Worm (Caenorhabditis elegans) whole organism, young adult: ENCODE measurements around the gene Y41E3.8.
A peak's percentile ranks its signal among the peaks of the same experiment; 100 is the strongest.

Experiments used
- F33H1.4 ChIP-seq: fragments of 200-800 bp; sonication (Bioruptor generic); IDR thresholded peaks from 2 replicates; pipeline ENCODE4 v1.3.6; 2022; ENCODE audit warnings: missing genetic modification reagents, missing genetic modification characterization, missing compliant biosample characterization
- T26A5.8 ChIP-seq: sonication (generic microtip); optimal IDR thresholded peaks from 2 replicates; lab custom pipeline; 2016; ENCODE audit warnings: missing genetic modification characterization, missing compliant biosample characterization
- Y56A3A.18 ChIP-seq: fragments of 200-800 bp; sonication (Bioruptor generic); IDR thresholded peaks from 2 replicates; pipeline ENCODE4 v1.3.6; 2022; ENCODE audit warnings: missing genetic modification reagents, missing genetic modification characterization, missing compliant biosample characterization
- Y95B8A.8 ChIP-seq: fragments of 200-800 bp; sonication (Bioruptor generic); IDR thresholded peaks from 2 replicates; pipeline ENCODE4 v1.3.6; 2022; ENCODE audit warnings: missing genetic modification reagents, missing genetic modification characterization, missing compliant biosample characterization
- akir-1 ChIP-seq: fragments of 200-800 bp; sonication (Bioruptor generic); optimal IDR thresholded peaks from 2 replicates; lab custom pipeline; 2018; ENCODE audit warnings: mild to moderate bottlenecking, missing genetic modification characterization, moderate library complexity, missing compliant biosample characterization
- attf-5 ChIP-seq: fragments of 200-800 bp; sonication (Bioruptor generic); optimal IDR thresholded peaks from 2 replicates; lab custom pipeline; 2018; ENCODE audit warnings: mild to moderate bottlenecking, missing genetic modification characterization, missing compliant biosample characterization
- attf-6 ChIP-seq: fragments of 200-800 bp; sonication (Bioruptor generic); IDR thresholded peaks from 2 replicates; pipeline ENCODE4 v1.3.6; 2022; ENCODE audit warnings: missing genetic modification reagents, missing genetic modification characterization, missing compliant biosample characterization
- bed-1 ChIP-seq: fragments of 200-800 bp; sonication (Bioruptor generic); IDR thresholded peaks from 2 replicates; pipeline ENCODE4 v1.3.6; 2022; ENCODE audit warnings: missing genetic modification reagents, missing genetic modification characterization, missing compliant biosample characterization
- ccch-3 ChIP-seq: fragments of 200-800 bp; sonication (Bioruptor generic); optimal IDR thresholded peaks from 2 replicates; lab custom pipeline; 2018; ENCODE audit warnings: mild to moderate bottlenecking, missing genetic modification characterization, missing compliant biosample characterization
- cebp-2 ChIP-seq: fragments of 200-800 bp; sonication (Bioruptor generic); IDR thresholded peaks from 2 replicates; pipeline ENCODE4 v1.3.6; 2022; ENCODE audit warnings: missing genetic modification characterization, missing compliant biosample characterization
- ceh-100 ChIP-seq: fragments of 200-800 bp; sonication (Bioruptor generic); IDR thresholded peaks from 2 replicates; pipeline ENCODE4 v1.3.6; 2022; ENCODE audit warnings: missing genetic modification reagents, missing genetic modification characterization, missing compliant biosample characterization
- ceh-79 ChIP-seq: sonication (generic microtip); optimal IDR thresholded peaks from 2 replicates; lab custom pipeline; 2017; ENCODE audit warnings: mild to moderate bottlenecking, missing genetic modification characterization, missing compliant biosample characterization
- chd-7 ChIP-seq: sonication (generic microtip); optimal IDR thresholded peaks from 2 replicates; lab custom pipeline; 2016; ENCODE audit warnings: mild to moderate bottlenecking, missing genetic modification characterization, moderate library complexity, missing compliant biosample characterization
- egrh-3 ChIP-seq: fragments of 200-800 bp; sonication (Bioruptor generic); IDR thresholded peaks from 2 replicates; pipeline ENCODE4 v1.3.6; 2022; ENCODE audit warnings: missing genetic modification reagents, missing genetic modification characterization, missing compliant biosample characterization
- ekl-4 ChIP-seq: fragments of 200-800 bp; sonication (Bioruptor generic); IDR thresholded peaks from 2 replicates; pipeline ENCODE4 v1.3.6; 2022; ENCODE audit warnings: missing genetic modification reagents, missing genetic modification characterization, missing compliant biosample characterization
- fkh-3 ChIP-seq: sonication (generic microtip); optimal IDR thresholded peaks from 2 replicates; lab custom pipeline; 2016; ENCODE audit warnings: mild to moderate bottlenecking, missing genetic modification characterization, missing compliant biosample characterization
- him-1 ChIP-seq: sonication (generic microtip); optimal IDR thresholded peaks from 2 replicates; lab custom pipeline; 2016; ENCODE audit warnings: missing genotype, missing genetic modification reagents, missing genetic modification characterization, missing compliant biosample characterization
- hlh-12 ChIP-seq: sonication (generic microtip); optimal IDR thresholded peaks from 2 replicates; lab custom pipeline; 2016; ENCODE audit warnings: missing genetic modification characterization, missing compliant biosample characterization
- hmg-1.2 ChIP-seq: fragments of 200-800 bp; sonication (Bioruptor generic); IDR thresholded peaks from 2 replicates; pipeline ENCODE4 v1.3.6; 2022; ENCODE audit warnings: missing genetic modification reagents, missing genetic modification characterization, missing compliant biosample characterization
- hsf-1 ChIP-seq: fragments of 200-800 bp; sonication (Bioruptor generic); IDR thresholded peaks from 2 replicates; pipeline ENCODE4 v1.3.6; 2022; ENCODE audit warnings: missing genetic modification reagents, missing genetic modification characterization, missing compliant biosample characterization
- lin-26 ChIP-seq: fragments of 200-800 bp; sonication (Bioruptor generic); IDR thresholded peaks from 2 replicates; pipeline ENCODE4 v1.3.6; 2022; ENCODE audit warnings: missing genetic modification reagents, missing genetic modification characterization, missing compliant biosample characterization
- lin-40 ChIP-seq: sonication (generic microtip); optimal IDR thresholded peaks from 2 replicates; lab custom pipeline; 2016; ENCODE audit warnings: missing genetic modification characterization, mild to moderate bottlenecking, missing compliant biosample characterization, missing genotype, missing genetic modification reagents
- lin-54 ChIP-seq: fragments of 200-800 bp; sonication (Bioruptor generic); optimal IDR thresholded peaks from 2 replicates; lab custom pipeline; 2018; ENCODE audit warnings: mild to moderate bottlenecking, missing genetic modification characterization, missing compliant biosample characterization
- lir-1 ChIP-seq: fragments of 200-800 bp; sonication (Bioruptor generic); conservative IDR thresholded peaks from 2 replicates; pipeline ENCODE4 v1.3.6; 2022; ENCODE audit warnings: missing genetic modification reagents, missing genetic modification characterization, missing compliant biosample characterization
- lsl-1 ChIP-seq: fragments of 200-800 bp; sonication (Bioruptor generic); optimal IDR thresholded peaks from 2 replicates; lab custom pipeline; 2018; ENCODE audit warnings: mild to moderate bottlenecking, missing genetic modification characterization, moderate library complexity, missing compliant biosample characterization
- lsy-27 ChIP-seq: sonication (generic microtip); optimal IDR thresholded peaks from 2 replicates; lab custom pipeline; 2017; ENCODE audit warnings: missing genetic modification characterization, mild to moderate bottlenecking, missing compliant biosample characterization, antibody characterized with exemption, missing genotype, borderline replicate concordance; ENCODE audit not compliant: insufficient read depth
- madf-3 ChIP-seq: fragments of 200-800 bp; sonication (Bioruptor generic); IDR thresholded peaks from 2 replicates; pipeline ENCODE4 v1.3.6; 2022; ENCODE audit warnings: missing genetic modification reagents, missing genetic modification characterization, missing compliant biosample characterization
- madf-6 ChIP-seq: fragments of 200-800 bp; sonication (Bioruptor generic); IDR thresholded peaks from 2 replicates; pipeline ENCODE4 v1.3.6; 2022; ENCODE audit warnings: missing genetic modification reagents, missing genetic modification characterization, missing compliant biosample characterization
- mcd-1 ChIP-seq: fragments of 200-800 bp; sonication (Bioruptor generic); IDR thresholded peaks from 2 replicates; pipeline ENCODE4 v1.3.6; 2022; ENCODE audit warnings: missing genetic modification reagents, missing genetic modification characterization, missing compliant biosample characterization
- nhr-120 ChIP-seq: fragments of 200-800 bp; sonication (Bioruptor generic); IDR thresholded peaks from 2 replicates; pipeline ENCODE4 v1.3.6; 2022; ENCODE audit warnings: missing genetic modification characterization, missing compliant biosample characterization
- pbrm-1 ChIP-seq: fragments of 200-800 bp; sonication (Bioruptor generic); IDR thresholded peaks from 2 replicates; pipeline ENCODE4 v1.3.6; 2022; ENCODE audit warnings: missing genetic modification reagents, missing genetic modification characterization, missing compliant biosample characterization
- rec-8 ChIP-seq, 2 experiments: sonication (generic microtip); optimal IDR thresholded peaks; 2 replicates each; lab custom pipeline; 2016; ENCODE audit warnings: mild to moderate bottlenecking in 2 of 2, missing genetic modification characterization in 2 of 2, missing genetic modification reagents in 2 of 2, missing genotype in 2 of 2, missing biosample characterization in 1 of 2, missing compliant biosample characterization in 1 of 2, moderate library complexity in 1 of 2
- repo-1 ChIP-seq: sonication (generic microtip); optimal IDR thresholded peaks from 2 replicates; lab custom pipeline; 2017; ENCODE audit warnings: mild to moderate bottlenecking, missing genetic modification characterization, missing compliant biosample characterization
- sea-2 ChIP-seq: fragments of 200-800 bp; sonication (Bioruptor generic); IDR thresholded peaks from 2 replicates; pipeline ENCODE4 v1.3.6; 2022; ENCODE audit warnings: missing genetic modification characterization, missing compliant biosample characterization
- snpc-1.1 ChIP-seq: sonication (generic microtip); optimal IDR thresholded peaks from 2 replicates; lab custom pipeline; 2017; ENCODE audit warnings: missing genetic modification characterization, mild to moderate bottlenecking, missing compliant biosample characterization, antibody characterized with exemption, moderate library complexity, missing genotype, missing genetic modification reagents; ENCODE audit not compliant: insufficient read depth
- snpc-3.4 ChIP-seq: sonication (generic microtip); optimal IDR thresholded peaks from 2 replicates; lab custom pipeline; 2017; ENCODE audit warnings: missing genetic modification characterization, mild to moderate bottlenecking, missing compliant biosample characterization, antibody characterized with exemption, moderate library complexity, missing genotype, missing genetic modification reagents
- snpc-4 ChIP-seq, 5 experiments: fragments of 150-350 bp in 1 of 5; sonication (generic microtip) in 4 of 5; optimal IDR thresholded peaks; 2 replicates each; lab custom pipeline; 2014 to 2018; ENCODE audit warnings: missing genetic modification characterization in 5 of 5, missing biosample characterization in 3 of 5, antibody characterized with exemption in 2 of 5, mild to moderate bottlenecking in 2 of 5, missing compliant biosample characterization in 2 of 5, missing genotype in 2 of 5, moderate library complexity in 2 of 5, missing genetic modification reagents in 1 of 5
- zfh-2 ChIP-seq: fragments of 200-800 bp; sonication (Bioruptor generic); conservative IDR thresholded peaks from 2 replicates; pipeline ENCODE4 v1.3.6; 2022; ENCODE audit warnings: missing genetic modification reagents, missing genetic modification characterization, missing compliant biosample characterization
- ztf-18 ChIP-seq: sonication (generic microtip); optimal IDR thresholded peaks from 2 replicates; lab custom pipeline; 2016; ENCODE audit warnings: missing genotype, mild to moderate bottlenecking, missing genetic modification characterization, missing compliant biosample characterization
- ztf-22 ChIP-seq: fragments of 200-800 bp; sonication (Bioruptor generic); optimal IDR thresholded peaks from 2 replicates; lab custom pipeline; 2018; ENCODE audit warnings: mild to moderate bottlenecking, missing genetic modification characterization, moderate library complexity, missing compliant biosample characterization
- ztf-26 ChIP-seq: sonication (generic microtip); optimal IDR thresholded peaks from 2 replicates; lab custom pipeline; 2017; ENCODE audit warnings: missing genetic modification characterization, missing compliant biosample characterization
- ztf-28 ChIP-seq: fragments of 200-800 bp; sonication (Bioruptor generic); IDR thresholded peaks from 2 replicates; pipeline ENCODE4 v1.3.6; 2022; ENCODE audit warnings: missing genetic modification reagents, missing genetic modification characterization, missing compliant biosample characterization
- ztf-6 ChIP-seq: fragments of 200-800 bp; sonication (Bioruptor generic); IDR thresholded peaks from 2 replicates; pipeline ENCODE4 v1.3.6; 2022; ENCODE audit warnings: missing genetic modification reagents, missing genetic modification characterization, missing compliant biosample characterization

Gene Y41E3.8

ce11 chrIV:15039477-15039876 lies 10.7 kb upstream of the Y41E3.8 start, which contains the start of gene hrpu-1 (continued):
- TF ChIP-seq madf-6 (GFP tag; lab: Robert Waterston, UW) (peak; percentile 84), hmg-1.2 (GFP tag; lab: Robert Waterston, UW) (peak; percentile 56)

DNA sequence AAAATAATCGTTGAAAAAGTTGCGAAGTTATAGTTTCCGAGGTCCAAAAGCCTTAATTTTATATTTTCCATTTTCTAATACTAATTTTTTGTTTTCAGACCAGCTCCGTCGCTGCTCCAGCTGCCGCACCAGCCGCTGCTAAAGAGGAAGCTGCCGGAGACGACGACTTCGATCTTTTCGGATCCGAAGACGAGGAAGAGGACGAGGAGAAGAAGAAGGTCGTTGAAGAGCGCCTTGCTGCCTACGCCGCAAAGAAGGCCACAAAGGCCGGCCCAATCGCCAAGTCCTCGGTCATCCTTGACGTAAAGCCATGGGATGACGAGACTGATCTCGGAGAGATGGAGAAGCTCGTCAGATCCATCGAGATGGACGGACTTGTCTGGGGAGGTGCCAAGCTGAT lies 10.0 kb upstream of the Y41E3.8 start:
- TF ChIP-seq lin-54 (peak; percentile 1), attf-6 (peak; percentile 82), Y56A3A.18 (GFP tag; lab: Robert Waterston, UW) (0 out of 2 replicates have a peak, but pooled peaks have one; percentile 8), pbrm-1 (GFP tag; lab: Robert Waterston, UW) (0 out of 2 replicates have a peak, but pooled peaks have one; percentile 9), ekl-4 (GFP tag; lab: Robert Waterston, UW) (peak; percentile 68; the same call in 1 of the 2 replicates), lsl-1 (GFP tag; lab: Kevin White, UChicago) (no peak), snpc-3.4 (tag; lab: Kevin White, UChicago) (peak; percentile 10), fkh-3 (tag; lab: Kevin White, UChicago) (peak; percentile 17), ztf-6 (GFP tag; lab: Robert Waterston, UW) (no peak), hsf-1 (GFP tag; lab: Robert Waterston, UW) (0 out of 2 replicates have a peak, but pooled peaks have one; percentile 26), egrh-3 (GFP tag; lab: Robert Waterston, UW) (peak; percentile 76), ceh-100 (GFP tag; lab: Robert Waterston, UW) (no peak), zfh-2 (GFP tag; lab: Robert Waterston, UW) (peak; percentile 86), chd-7 (tag; lab: Kevin White, UChicago) (peak; percentile 22), cebp-2 (GFP tag; lab: Robert Waterston, UW) (peak; percentile 66; the same call in 1 of the 2 replicates), mcd-1 (peak; percentile 34; the same call in 1 of the 2 replicates), lsy-27 (tag; lab: Kevin White, UChicago) (no peak), nhr-120 (GFP tag; lab: Robert Waterston, UW) (0 out of 2 replicates have a peak, but pooled peaks have one; percentile 13), snpc-4 (GFP tag; optimal IDR thresholded peaks at IDR 0.05; lab: Kevin White, UChicago) (peak; percentile 4), snpc-4 (tag; optimal IDR thresholded peaks at IDR 0.05; lab: Kevin White, UChicago) (peak in 2 of 4 experiments; percentile 4 to 42), attf-5 (GFP tag; lab: Kevin White, UChicago) (no peak), repo-1 (tag; lab: Kevin White, UChicago) (no peak), lin-26 (GFP tag; lab: Robert Waterston, UW) (peak; percentile 62; the same call in 1 of the 2 replicates)

DNA sequence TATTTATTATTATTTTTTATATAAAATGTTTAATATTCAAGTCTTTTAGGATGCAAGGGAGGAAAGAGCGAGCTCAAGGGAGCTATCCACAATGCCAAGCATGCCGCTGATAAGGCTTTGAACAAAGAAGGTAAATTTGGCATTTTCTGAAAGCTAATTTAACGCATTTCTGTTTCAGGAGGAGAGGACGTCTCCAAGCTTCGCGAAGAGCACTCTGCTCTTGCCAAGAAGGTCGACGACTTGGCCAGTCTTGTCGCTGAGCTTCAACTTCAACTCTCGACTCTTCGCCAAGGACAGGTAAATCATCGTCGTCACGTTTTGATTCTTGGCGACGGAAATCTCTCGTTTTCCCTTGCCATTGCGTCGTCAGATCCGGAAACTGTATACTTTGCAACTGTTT lies 8.7 kb upstream of the Y41E3.8 start:
- TF ChIP-seq madf-3 (GFP tag; lab: Robert Waterston, UW) (0 out of 2 replicates have a peak, but pooled peaks have one; percentile 17), T26A5.8 (tag; lab: Kevin White, UChicago) (no peak), ztf-28 (GFP tag; lab: Robert Waterston, UW) (no peak), sea-2 (GFP tag; lab: Robert Waterston, UW) (no peak), attf-6 (peak; percentile 51; the same call in 1 of the 2 replicates), lin-40 (tag; lab: Kevin White, UChicago) (no peak), ztf-18 (no peak), him-1 (no peak)

- TF ChIP-seq akir-1 (GFP tag; lab: Kevin White, UChicago) (no peak), hlh-12 (no peak), ceh-79 (tag; lab: Kevin White, UChicago) (no peak), snpc-1.1 (tag; lab: Kevin White, UChicago) (peak; percentile 12), hmg-1.2 (GFP tag; lab: Robert Waterston, UW) (0 out of 2 replicates have a peak, but pooled peaks have one; percentile 16), F33H1.4 (GFP tag; lab: Robert Waterston, UW) (peak; percentile 82), rec-8 (tag; optimal IDR thresholded peaks at IDR 0.05; lab: Kevin White, UChicago) (no peak), ceh-100 (GFP tag; lab: Robert Waterston, UW) (no peak), bed-1 (GFP tag; lab: Robert Waterston, UW) (no peak), Y95B8A.8 (GFP tag; lab: Robert Waterston, UW) (no peak), ccch-3 (GFP tag; lab: Kevin White, UChicago) (no peak), madf-3 (GFP tag; lab: Robert Waterston, UW) (no peak), ztf-22 (GFP tag; lab: Kevin White, UChicago) (no peak), ztf-26 (tag; lab: Kevin White, UChicago) (no peak), lir-1 (no peak)
These were observed 8.2 kb upstream of the Y41E3.8 start, which contains the start of gene eef-1B.2 for ce11 chrIV:15036974-15037373. TSS of gene eef-1B.2 (plus strand) at chrIV:15037331.
